Worm (Caenorhabditis elegans): ENCODE results near the gene hrg-1.

DNA sequence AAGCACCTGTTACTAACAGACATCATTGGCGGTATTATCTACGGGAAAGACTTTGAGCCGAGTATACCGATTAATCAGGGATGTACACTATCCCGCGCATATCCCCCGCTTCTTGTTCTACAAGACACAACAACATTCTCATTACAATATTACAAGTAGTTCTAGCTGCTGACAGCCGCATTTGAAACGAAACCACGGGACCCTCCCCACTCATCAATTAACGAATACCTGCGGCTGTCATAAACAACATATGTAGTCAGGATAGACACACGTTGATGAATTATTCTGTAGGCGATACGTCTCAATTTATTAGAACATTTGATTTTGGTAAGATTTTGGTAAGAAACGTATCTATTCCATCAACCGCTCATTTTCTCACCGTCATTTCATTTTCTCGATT, 39.3 kb downstream of the hrg-1 start:
- TF ChIP-seq nhr-2 (tag; optimal IDR thresholded peaks at IDR 0.05) (no peak), unc-62 (GFP tag; optimal IDR thresholded peaks at IDR 0.05) (peak; percentile 77), nhr-76 (tag; optimal IDR thresholded peaks at IDR 0.05) (no peak), mls-2 (tag; optimal IDR thresholded peaks at IDR 0.05) (no peak), tbx-8 (GFP tag; optimal IDR thresholded peaks at IDR 0.05) (no peak)
